Worm (Caenorhabditis elegans): ENCODE data around the gene gpx-3.

DNA sequence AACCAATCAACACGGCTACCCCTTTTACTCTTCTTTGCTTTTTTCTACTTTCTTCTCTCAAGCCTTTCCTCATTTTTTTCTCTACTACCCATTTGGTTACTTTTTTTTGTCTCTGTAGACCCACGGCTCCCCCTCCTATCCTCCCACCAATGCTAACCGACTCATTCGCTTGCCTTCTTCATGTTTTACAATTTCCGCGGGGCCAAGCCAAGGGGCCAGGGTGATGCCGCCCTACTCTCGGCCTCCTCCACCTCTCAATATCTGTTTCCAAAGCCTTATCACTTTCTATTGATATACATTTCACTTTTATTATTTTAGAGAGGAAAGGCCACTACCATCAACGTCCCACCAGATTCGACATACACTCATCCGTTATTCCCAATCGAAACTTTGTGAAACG, 44.4 kb upstream of the gpx-3 start, which contains the start of gene F49E2.5:
- TF ChIP-seq daf-8 (GFP tag; IDR thresholded peaks at IDR 0.05) (no peak), ama-1 (optimal IDR thresholded peaks at IDR 0.05) (no peak), nhr-237 (tag; optimal IDR thresholded peaks at IDR 0.05) (no peak), ztf-11 (tag; optimal IDR thresholded peaks at IDR 0.05) (no peak), R02D3.7 (tag; optimal IDR thresholded peaks at IDR 0.05) (no peak)

Data from whole organism, L4 larva.